Worm (Caenorhabditis elegans) whole organism, early embryonic: ENCODE results near the gene Y54G2A.40.

Experiments
- B0310.2 ChIP-seq: sonication (generic microtip); optimal IDR thresholded peaks from 2 replicates; lab custom pipeline; 2016; ENCODE audit warnings: mild to moderate bottlenecking, missing genetic modification characterization, missing compliant biosample characterization
- F13C5.2 ChIP-seq: sonication (generic microtip); optimal IDR thresholded peaks from 2 replicates; lab custom pipeline; 2017; ENCODE audit warnings: mild to moderate bottlenecking, missing genetic modification characterization, inconsistent platforms, missing compliant biosample characterization
- aly-1 ChIP-seq: sonication (generic microtip); optimal IDR thresholded peaks from 2 replicates; lab custom pipeline; 2016; ENCODE audit warnings: missing genetic modification characterization, missing compliant biosample characterization
- ama-1 ChIP-seq: fragments of 150-350 bp; optimal IDR thresholded peaks from 2 replicates; lab custom pipeline; 2014
- ceh-13 ChIP-seq: fragments of 200-800 bp; sonication (Bioruptor generic); optimal IDR thresholded peaks from 2 replicates; lab custom pipeline; 2018; ENCODE audit warnings: mild to moderate bottlenecking, missing genetic modification characterization, missing compliant biosample characterization
- ceh-36 ChIP-seq: sonication (generic microtip); optimal IDR thresholded peaks from 2 replicates; lab custom pipeline; 2016; ENCODE audit warnings: missing genetic modification characterization, inconsistent platforms, missing compliant biosample characterization
- ets-7 ChIP-seq: sonication (generic microtip); optimal IDR thresholded peaks from 2 replicates; lab custom pipeline; 2016; ENCODE audit warnings: missing genotype, missing genetic modification characterization, missing compliant biosample characterization
- flt-1 ChIP-seq: fragments of 200-800 bp; sonication (Bioruptor generic); IDR thresholded peaks from 2 replicates; pipeline ENCODE4 v1.3.6; 2022; ENCODE audit warnings: missing genetic modification characterization, missing compliant biosample characterization
- hmbx-1 ChIP-seq: sonication (generic microtip); optimal IDR thresholded peaks from 2 replicates; lab custom pipeline; 2016; ENCODE audit warnings: mild to moderate bottlenecking, missing genetic modification characterization, missing compliant biosample characterization
- hmg-4 ChIP-seq: fragments of 200-800 bp; sonication (Bioruptor generic); optimal IDR thresholded peaks from 2 replicates; lab custom pipeline; 2018; ENCODE audit warnings: mild to moderate bottlenecking, missing genetic modification characterization, missing compliant biosample characterization
- hnd-1 ChIP-seq: sonication (generic microtip); optimal IDR thresholded peaks from 2 replicates; lab custom pipeline; 2016; ENCODE audit warnings: missing genetic modification characterization, missing compliant biosample characterization
- pes-1 ChIP-seq: fragments of 200-800 bp; sonication (Bioruptor generic); IDR thresholded peaks from 2 replicates; pipeline ENCODE4 v1.3.6; 2022; ENCODE audit warnings: missing genetic modification reagents, missing genetic modification characterization, missing compliant biosample characterization
- scrt-1 ChIP-seq: fragments of 200-800 bp; sonication (Bioruptor generic); IDR thresholded peaks from 2 replicates; pipeline ENCODE4 v1.3.6; 2022; ENCODE audit warnings: missing genetic modification characterization, missing compliant biosample characterization
- sea-1 ChIP-seq: fragments of 200-800 bp; sonication (Bioruptor generic); conservative IDR thresholded peaks from 2 replicates; pipeline ENCODE4 v1.3.6; 2022; ENCODE audit warnings: missing genetic modification characterization, missing compliant biosample characterization
- tbx-11 ChIP-seq: fragments of 200-800 bp; sonication (Bioruptor generic); IDR thresholded peaks from 2 replicates; pipeline ENCODE4 v1.3.6; 2022; ENCODE audit warnings: missing genetic modification characterization, missing compliant biosample characterization
- tbx-37 ChIP-seq: fragments of 200-800 bp; sonication (Bioruptor generic); conservative IDR thresholded peaks from 2 replicates; pipeline ENCODE4 v1.3.6; 2022; ENCODE audit warnings: missing genetic modification reagents, missing genetic modification characterization, missing compliant biosample characterization
- tra-4 ChIP-seq: sonication (generic microtip); optimal IDR thresholded peaks from 2 replicates; lab custom pipeline; 2017; ENCODE audit warnings: missing genetic modification characterization, missing compliant biosample characterization

The Y54G2A.40 gene

DNA sequence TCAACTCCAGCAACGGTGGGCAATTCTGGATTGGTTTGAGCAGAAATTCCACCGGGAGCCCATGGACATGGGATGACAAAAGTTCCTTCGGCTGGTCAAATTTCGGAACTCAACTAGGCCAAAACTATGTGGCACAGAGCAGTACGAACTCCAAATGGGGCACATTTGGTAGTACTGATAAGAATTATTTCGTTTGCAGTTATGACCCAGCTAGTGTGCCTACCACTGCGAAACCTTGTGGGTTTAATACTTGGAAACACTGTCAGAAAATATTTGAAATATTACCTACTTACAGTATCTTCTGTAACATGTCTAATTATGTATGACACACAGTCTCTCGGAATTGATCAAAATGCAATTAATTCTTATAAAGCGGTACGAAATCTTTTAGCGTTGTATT is 19.9 kb upstream of the Y54G2A.40 start:
- TF ChIP-seq ceh-36 (tag; lab: Kevin White, UChicago) (no peak), hmbx-1 (tag; lab: Kevin White, UChicago) (no peak), F13C5.2 (no peak), sea-1 (GFP tag; lab: Robert Waterston, UW) (no peak), flt-1 (GFP tag; lab: Robert Waterston, UW) (no peak), aly-1 (tag; lab: Kevin White, UChicago) (no peak)

ce11 chrIV:2832587-2832986 is 13.7 kb upstream of the Y54G2A.40 start, which contains the start of the genes Y54G2A.48 and pudl-1:
Gene Y54G2A.48 (minus strand): TSS chrIV:2832687.
Gene pudl-1 (plus strand): TSS chrIV:2832906.
- TF ChIP-seq scrt-1 (GFP tag; lab: Robert Waterston, UW) = no peak
- TF ChIP-seq ets-7 (tag; lab: Kevin White, UChicago) = no peak
- no peak for TF ChIP-seq ceh-36 (tag; lab: Kevin White, UChicago)
- no peak for TF ChIP-seq B0310.2 (tag; lab: Kevin White, UChicago)
- no peak for TF ChIP-seq tbx-11
- TF ChIP-seq hmg-4 (GFP tag; lab: Kevin White, UChicago) = no peak

ce11 chrIV:2834516-2834915 is 11.8 kb upstream of the Y54G2A.40 start, which contains the start of gene pudl-2:
Gene pudl-2 (plus strand): TSS chrIV:2834816.
- TF ChIP-seq sea-1 (GFP tag; lab: Robert Waterston, UW) = no peak
- TF ChIP-seq ceh-13 (GFP tag; lab: Kevin White, UChicago) = no peak
- no peak for TF ChIP-seq aly-1 (tag; lab: Kevin White, UChicago)
- TF ChIP-seq tbx-11 = no peak
- no peak for TF ChIP-seq tbx-37 (GFP tag; lab: Robert Waterston, UW)
- no peak for TF ChIP-seq ceh-36 (tag; lab: Kevin White, UChicago)
- no peak for TF ChIP-seq flt-1 (GFP tag; lab: Robert Waterston, UW)
- TF ChIP-seq ama-1 (lab: Kevin White, UChicago) = no peak
- TF ChIP-seq hmbx-1 (tag; lab: Kevin White, UChicago) = no peak
- TF ChIP-seq pes-1 = no peak
- TF ChIP-seq tra-4 (tag; lab: Kevin White, UChicago) = no peak
- TF ChIP-seq hmg-4 (GFP tag; lab: Kevin White, UChicago) = no peak
- no peak for TF ChIP-seq B0310.2 (tag; lab: Kevin White, UChicago)
- TF ChIP-seq F13C5.2 = no peak
- TF ChIP-seq ets-7 (tag; lab: Kevin White, UChicago) = no peak
- no peak for TF ChIP-seq scrt-1 (GFP tag; lab: Robert Waterston, UW)
- no peak for TF ChIP-seq hnd-1 (tag; lab: Kevin White, UChicago)

ce11 chrIV:2835364-2835763 is 10.9 kb upstream of the Y54G2A.40 start, which contains the start of gene clec-82:
Gene clec-82 (plus strand): TSS chrIV:2835664.
- TF ChIP-seq hmbx-1 (tag; lab: Kevin White, UChicago) (no peak), pes-1 (no peak), tbx-37 (GFP tag; lab: Robert Waterston, UW) (no peak), hmg-4 (GFP tag; lab: Kevin White, UChicago) (no peak), ceh-13 (GFP tag; lab: Kevin White, UChicago) (no peak), ets-7 (tag; lab: Kevin White, UChicago) (no peak), sea-1 (GFP tag; lab: Robert Waterston, UW) (no peak), B0310.2 (tag; lab: Kevin White, UChicago) (no peak), flt-1 (GFP tag; lab: Robert Waterston, UW) (no peak), F13C5.2 (no peak), scrt-1 (GFP tag; lab: Robert Waterston, UW) (no peak), tra-4 (tag; lab: Kevin White, UChicago) (no peak), tbx-11 (no peak)

ce11 chrIV:2838308-2838707 is 8.0 kb upstream of the Y54G2A.40 start, which contains the start of gene Y54G2A.7:
Gene Y54G2A.7 (plus strand): TSS chrIV:2838608.
- TF ChIP-seq hmg-4 (GFP tag; lab: Kevin White, UChicago) = no peak
- TF ChIP-seq aly-1 (tag; lab: Kevin White, UChicago) = no peak
- no peak for TF ChIP-seq ceh-13 (GFP tag; lab: Kevin White, UChicago)
- no peak for TF ChIP-seq sea-1 (GFP tag; lab: Robert Waterston, UW)
- no peak for TF ChIP-seq pes-1
- no peak for TF ChIP-seq tbx-37 (GFP tag; lab: Robert Waterston, UW)
- TF ChIP-seq ama-1 (lab: Kevin White, UChicago) = no peak
- TF ChIP-seq scrt-1 (GFP tag; lab: Robert Waterston, UW) = no peak
- no peak for TF ChIP-seq tra-4 (tag; lab: Kevin White, UChicago)
- TF ChIP-seq hmbx-1 (tag; lab: Kevin White, UChicago) = no peak
- TF ChIP-seq B0310.2 (tag; lab: Kevin White, UChicago) = no peak
- TF ChIP-seq ceh-36 (tag; lab: Kevin White, UChicago) = no peak
- no peak for TF ChIP-seq tbx-11
- TF ChIP-seq flt-1 (GFP tag; lab: Robert Waterston, UW) = no peak
- no peak for TF ChIP-seq hnd-1 (tag; lab: Kevin White, UChicago)

DNA sequence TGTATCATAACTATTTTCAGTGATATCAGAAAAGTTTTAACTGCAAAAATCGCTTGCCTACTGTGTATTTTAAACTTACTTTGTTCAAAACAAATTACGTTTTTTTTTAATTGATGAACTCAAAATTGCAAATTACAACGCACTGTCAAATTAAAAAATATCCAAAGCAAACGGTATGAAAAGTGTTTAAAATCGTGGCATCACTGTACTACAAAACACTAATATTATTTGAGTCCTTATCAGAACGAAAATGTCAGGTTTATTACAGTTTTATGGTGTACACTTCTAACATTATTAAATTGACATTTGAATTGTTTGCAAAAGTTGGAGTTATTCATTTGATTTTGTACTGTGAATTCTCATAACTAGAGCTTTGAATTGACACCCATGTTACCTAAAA is 5.0 kb upstream of the Y54G2A.40 start, which contains the start of gene clec-83:
Gene clec-83 (minus strand): TSS at position 213 of the 400 bp plus-strand sequence.
- TF ChIP-seq ceh-36 (tag; lab: Kevin White, UChicago) (no peak), F13C5.2 (no peak), tra-4 (tag; lab: Kevin White, UChicago) (no peak), hnd-1 (tag; lab: Kevin White, UChicago) (no peak), ets-7 (tag; lab: Kevin White, UChicago) (no peak), sea-1 (GFP tag; lab: Robert Waterston, UW) (no peak), ceh-13 (GFP tag; lab: Kevin White, UChicago) (no peak)

ce11 chrIV:2842162-2842561 is 4.1 kb upstream of the Y54G2A.40 start, which contains the start of gene clec-84:
Gene clec-84 (plus strand): TSS chrIV:2842462.
- no peak for TF ChIP-seq scrt-1 (GFP tag; lab: Robert Waterston, UW)
- no peak for TF ChIP-seq hmg-4 (GFP tag; lab: Kevin White, UChicago)
- TF ChIP-seq F13C5.2 = no peak
